Worm (Caenorhabditis elegans) whole organism, mixed stage, embryonic: ENCODE measurements around the gene str-247.

Experiments
- mep-1 ChIP-seq: fragments of 150-350 bp; optimal IDR thresholded peaks from 2 replicates; lab custom pipeline; 2017; ENCODE audit warnings: missing biosample characterization, missing genetic modification reagents, missing genetic modification characterization, inconsistent platforms
- unc-62 ChIP-seq: fragments of 150-350 bp; optimal IDR thresholded peaks from 2 replicates; lab custom pipeline; 2014; ENCODE audit warnings: missing biosample characterization, missing genetic modification reagents, missing genetic modification characterization

- TF ChIP-seq unc-62 (GFP tag; lab: Kevin White, UChicago) (no peak), mep-1 (tag; lab: Kevin White, UChicago) (no peak)
Observed at ce11 chrV:3938789-3939188, 15.1 kb upstream of the str-247 start, which contains the start of gene cyp-35B1.
